Fruit fly (Drosophila melanogaster): ENCODE results near the gene CG31869.

The CG31869 gene

dm6 chr2L:10736993-10737756 lies 63.7 kb downstream of the CG31869 start, which contains the start of the genes Vha16-5 and CG12299 (continued):
- TF ChIP-seq nerfin-2 (GFP tag; IDR thresholded peaks at IDR 0.05; ENCODE audit: partially characterized antibody): peak; percentile 85
- TF ChIP-seq CG43689 (GFP tag; IDR thresholded peaks at IDR 0.05): peak; percentile 79
- TF ChIP-seq Lhr (GFP tag; optimal IDR thresholded peaks at IDR 0.05): peak; percentile 2
- TF ChIP-seq grau (tag; optimal IDR thresholded peaks at IDR 0.05): peak; percentile 68
- TF ChIP-seq CG16813 (GFP tag; IDR thresholded peaks at IDR 0.05; ENCODE audit: partially characterized antibody): peak; percentile 83
- TF ChIP-seq da (GFP tag; optimal IDR thresholded peaks at IDR 0.05): peak; percentile 61
- peak; percentile 80 for TF ChIP-seq Ssrp (tag; optimal IDR thresholded peaks at IDR 0.05)
- TF ChIP-seq CG12219 (GFP tag; optimal IDR thresholded peaks at IDR 0.05): no peak
- peak; percentile 89 for TF ChIP-seq zfh2 (GFP tag; optimal IDR thresholded peaks at IDR 0.05)
- TF ChIP-seq dimm (GFP tag; IDR thresholded peaks at IDR 0.05): peak; percentile 64
- TF ChIP-seq Doc2 (GFP tag; IDR thresholded peaks at IDR 0.05): peak; percentile 72; the same call in 1 of the 2 replicates
- TF ChIP-seq chm (GFP tag; IDR thresholded peaks at IDR 0.05): peak; percentile 97
- peak; percentile 86 for TF ChIP-seq CG16779 (GFP tag; IDR thresholded peaks at IDR 0.05)
- TF ChIP-seq Bteb2 (GFP tag; optimal IDR thresholded peaks at IDR 0.05): peak; percentile 85
- peak; percentile 73 for TF ChIP-seq gsb (GFP tag; IDR thresholded peaks at IDR 0.05)
- TF ChIP-seq CG13775 (GFP tag; optimal IDR thresholded peaks at IDR 0.05): peak; percentile 91
- TF ChIP-seq Sry-β (GFP tag; optimal IDR thresholded peaks at IDR 0.05): no peak
- TF ChIP-seq CG1832 (GFP tag; optimal IDR thresholded peaks at IDR 0.05): no peak
- peak; percentile 73 for TF ChIP-seq dati (GFP tag; IDR thresholded peaks at IDR 0.05)
- no peak for TF ChIP-seq CG8359 (GFP tag; optimal IDR thresholded peaks at IDR 0.05; ENCODE audit: borderline replicate concordance)
- peak; percentile 30; the same call in 1 of the 2 replicates for TF ChIP-seq CG2129 (GFP tag; IDR thresholded peaks at IDR 0.05; ENCODE audit: partially characterized antibody)
- TF ChIP-seq Poxn (GFP tag; IDR thresholded peaks at IDR 0.05): peak; percentile 21; the same call in 1 of the 2 replicates
- TF ChIP-seq CG10267 (tag; optimal IDR thresholded peaks at IDR 0.05): peak; percentile 57
- TF ChIP-seq vfl (GFP tag; optimal IDR thresholded peaks at IDR 0.05): peak; percentile 84
- peak; percentile 50 for TF ChIP-seq trh (GFP tag; optimal IDR thresholded peaks at IDR 0.05)
- peak; percentile 74 for TF ChIP-seq Scr (GFP tag; IDR thresholded peaks at IDR 0.05; ENCODE audit: partially characterized antibody)
- peak; percentile 65; the same call in 1 of the 3 replicates for TF ChIP-seq so (GFP tag; IDR thresholded peaks at IDR 0.05)
- peak; percentile 72 for TF ChIP-seq bcd (GFP tag; optimal IDR thresholded peaks at IDR 0.05)
- peak; percentile 77 for TF ChIP-seq CG3163 (GFP tag; optimal IDR thresholded peaks at IDR 0.05)
- TF ChIP-seq her (GFP tag; optimal IDR thresholded peaks at IDR 0.05): peak; percentile 87
- no peak for TF ChIP-seq CG17912 (GFP tag; optimal IDR thresholded peaks at IDR 0.05)
- peak; percentile 53 for TF ChIP-seq btn (GFP tag; optimal IDR thresholded peaks at IDR 0.05)
- no peak for TF ChIP-seq Lpt (GFP tag; optimal IDR thresholded peaks at IDR 0.05)
- no peak for TF ChIP-seq CG31365 (tag; optimal IDR thresholded peaks at IDR 0.05)
- TF ChIP-seq sens-2 (GFP tag; IDR thresholded peaks at IDR 0.05): peak; percentile 63; the same call in 1 of the 2 replicates
- TF ChIP-seq eve (GFP tag; optimal IDR thresholded peaks at IDR 0.05): no peak
- TF ChIP-seq CG10274 (GFP tag; optimal IDR thresholded peaks at IDR 0.05): no peak
- peak; percentile 88 for TF ChIP-seq Atf6 (GFP tag; IDR thresholded peaks at IDR 0.05)
- TF ChIP-seq CG17802 (tag; optimal IDR thresholded peaks at IDR 0.05): peak; percentile 70
- no peak for TF ChIP-seq CG4707 (GFP tag; optimal IDR thresholded peaks at IDR 0.05)
- peak; percentile 22 for TF ChIP-seq CG10431 (GFP tag; optimal IDR thresholded peaks at IDR 0.05)
- TF ChIP-seq unpg (GFP tag; optimal IDR thresholded peaks at IDR 0.05): peak; percentile 78
- peak; percentile 74 for TF ChIP-seq mam (GFP tag; optimal IDR thresholded peaks at IDR 0.05)
- TF ChIP-seq maf-S (GFP tag; optimal IDR thresholded peaks at IDR 0.05): peak; percentile 81
- peak; percentile 93 for TF ChIP-seq sisA (GFP tag; IDR thresholded peaks at IDR 0.05)
- TF ChIP-seq luna (GFP tag; optimal IDR thresholded peaks at IDR 0.05): no peak
- TF ChIP-seq zfh1 (GFP tag; IDR thresholded peaks at IDR 0.05): peak; percentile 94
- TF ChIP-seq CHES-1-like (GFP tag; optimal IDR thresholded peaks at IDR 0.05): peak; percentile 87
- peak; percentile 71 for TF ChIP-seq Sry-δ (GFP tag; optimal IDR thresholded peaks at IDR 0.05)
